Worm (Caenorhabditis elegans) whole organism, late embryonic: ENCODE data around the gene ZC204.12.

Experiments used
- C08G9.2 ChIP-seq: sonication (generic microtip); optimal IDR thresholded peaks from 2 replicates; lab custom pipeline; 2016; ENCODE audit warnings: mild to moderate bottlenecking, missing genetic modification characterization, moderate library complexity, missing compliant biosample characterization
- C38D4.7 ChIP-seq: fragments of 200-800 bp; sonication (Bioruptor generic); optimal IDR thresholded peaks from 2 replicates; lab custom pipeline; 2018; ENCODE audit warnings: mild to moderate bottlenecking, missing genetic modification characterization, moderate library complexity, missing compliant biosample characterization
- K02D7.2 ChIP-seq: sonication (generic microtip); optimal IDR thresholded peaks from 2 replicates; lab custom pipeline; 2017; ENCODE audit warnings: mild to moderate bottlenecking, missing genetic modification characterization, missing compliant biosample characterization
- T23F11.4 ChIP-seq: fragments of 200-800 bp; sonication (Bioruptor generic); optimal IDR thresholded peaks from 2 replicates; lab custom pipeline; 2018; ENCODE audit warnings: mild to moderate bottlenecking, missing genetic modification characterization, missing compliant biosample characterization
- Y22D7AL.16 ChIP-seq: sonication (generic microtip); optimal IDR thresholded peaks from 2 replicates; lab custom pipeline; 2016; ENCODE audit warnings: missing genetic modification characterization, missing compliant biosample characterization
- ceh-18 ChIP-seq: sonication (generic microtip); optimal IDR thresholded peaks from 2 replicates; lab custom pipeline; 2016; ENCODE audit warnings: missing genetic modification characterization, missing compliant biosample characterization
- ceh-19 ChIP-seq: fragments of 200-800 bp; sonication (Bioruptor generic); optimal IDR thresholded peaks from 2 replicates; lab custom pipeline; 2018; ENCODE audit warnings: mild to moderate bottlenecking, missing genetic modification characterization, missing compliant biosample characterization
- ceh-30 ChIP-seq: fragments of 150-350 bp; optimal IDR thresholded peaks from 2 replicates; lab custom pipeline; 2014; ENCODE audit warnings: missing biosample characterization, missing genetic modification characterization
- ceh-31 ChIP-seq: sonication (generic microtip); optimal IDR thresholded peaks from 2 replicates; lab custom pipeline; 2016; ENCODE audit warnings: missing genetic modification characterization, missing compliant biosample characterization
- ceh-34 ChIP-seq: sonication (generic microtip); optimal IDR thresholded peaks from 2 replicates; lab custom pipeline; 2016; ENCODE audit warnings: mild to moderate bottlenecking, missing genetic modification characterization, missing compliant biosample characterization
- ceh-48 ChIP-seq: sonication (generic microtip); optimal IDR thresholded peaks from 2 replicates; lab custom pipeline; 2016; ENCODE audit warnings: missing genetic modification characterization, inconsistent platforms, missing compliant biosample characterization
- ceh-6 ChIP-seq: fragments of 200-800 bp; sonication (Bioruptor generic); optimal IDR thresholded peaks from 2 replicates; lab custom pipeline; 2018; ENCODE audit warnings: mild to moderate bottlenecking, missing genetic modification characterization, missing compliant biosample characterization
- ceh-9 ChIP-seq: sonication (generic microtip); optimal IDR thresholded peaks from 2 replicates; lab custom pipeline; 2016; ENCODE audit warnings: mild to moderate bottlenecking, missing genetic modification characterization, inconsistent platforms, missing compliant biosample characterization
- che-1 ChIP-seq: sonication (generic microtip); optimal IDR thresholded peaks from 2 replicates; lab custom pipeline; 2016; ENCODE audit warnings: mild to moderate bottlenecking, missing genetic modification characterization, missing compliant biosample characterization
- dmd-4 ChIP-seq: sonication (generic microtip); optimal IDR thresholded peaks from 2 replicates; lab custom pipeline; 2016; ENCODE audit warnings: borderline replicate concordance, missing genetic modification characterization, missing compliant biosample characterization
- dve-1 ChIP-seq: sonication (generic microtip); optimal IDR thresholded peaks from 2 replicates; lab custom pipeline; 2017; ENCODE audit warnings: antibody characterized with exemption, mild to moderate bottlenecking, missing genetic modification characterization, missing compliant biosample characterization
- ets-4 ChIP-seq: sonication (generic microtip); optimal IDR thresholded peaks from 2 replicates; lab custom pipeline; 2016; ENCODE audit warnings: missing genetic modification characterization, missing compliant biosample characterization
- eyg-1 ChIP-seq: sonication (generic microtip); optimal IDR thresholded peaks from 2 replicates; lab custom pipeline; 2016; ENCODE audit warnings: missing genotype, missing genetic modification characterization, missing compliant biosample characterization
- fkh-6 ChIP-seq: sonication (generic microtip); optimal IDR thresholded peaks from 2 replicates; lab custom pipeline; 2016; ENCODE audit warnings: missing genetic modification characterization, missing compliant biosample characterization
- gmeb-2 ChIP-seq: sonication (generic microtip); optimal IDR thresholded peaks from 2 replicates; lab custom pipeline; 2016; ENCODE audit warnings: missing genetic modification characterization, inconsistent platforms, missing compliant biosample characterization
- hlh-13 ChIP-seq: fragments of 200-800 bp; sonication (Bioruptor generic); optimal IDR thresholded peaks from 2 replicates; lab custom pipeline; 2018; ENCODE audit warnings: mild to moderate bottlenecking, missing genetic modification characterization, missing compliant biosample characterization
- hlh-15 ChIP-seq: sonication (generic microtip); optimal IDR thresholded peaks from 2 replicates; lab custom pipeline; 2016; ENCODE audit warnings: missing genetic modification characterization, missing compliant biosample characterization
- hlh-6 ChIP-seq: sonication (generic microtip); optimal IDR thresholded peaks from 2 replicates; lab custom pipeline; 2016; ENCODE audit warnings: missing genotype, missing genetic modification characterization, missing compliant biosample characterization
- mec-3 ChIP-seq: sonication (generic microtip); optimal IDR thresholded peaks from 2 replicates; lab custom pipeline; 2016; ENCODE audit warnings: borderline replicate concordance, missing genetic modification characterization, missing compliant biosample characterization
- nhr-11 ChIP-seq: fragments of 150-350 bp; optimal IDR thresholded peaks from 2 replicates; lab custom pipeline; 2014; ENCODE audit warnings: missing biosample characterization, missing genetic modification characterization
- odd-2 ChIP-seq: sonication (generic microtip); optimal IDR thresholded peaks from 2 replicates; lab custom pipeline; 2017; ENCODE audit warnings: antibody characterized with exemption, mild to moderate bottlenecking, missing genetic modification characterization, missing compliant biosample characterization
- pag-3 ChIP-seq: sonication (generic microtip); optimal IDR thresholded peaks from 2 replicates; lab custom pipeline; 2016; ENCODE audit warnings: missing compliant biosample characterization, missing genetic modification characterization, borderline replicate concordance
- pha-2 ChIP-seq: sonication (generic microtip); optimal IDR thresholded peaks from 2 replicates; lab custom pipeline; 2017; ENCODE audit warnings: mild to moderate bottlenecking, missing genetic modification characterization, missing compliant biosample characterization
- pqm-1 ChIP-seq: sonication (generic microtip); optimal IDR thresholded peaks from 2 replicates; lab custom pipeline; 2016; ENCODE audit warnings: missing genetic modification characterization, missing compliant biosample characterization
- pros-1 ChIP-seq: fragments of 150-350 bp; optimal IDR thresholded peaks from 2 replicates; lab custom pipeline; 2014; ENCODE audit warnings: missing biosample characterization, missing genetic modification reagents, missing genetic modification characterization
- ref-2 ChIP-seq: sonication (generic microtip); optimal IDR thresholded peaks from 2 replicates; lab custom pipeline; 2016; ENCODE audit warnings: missing genetic modification characterization, missing compliant biosample characterization
- rnt-1 ChIP-seq: sonication (generic microtip); optimal IDR thresholded peaks from 2 replicates; lab custom pipeline; 2016; ENCODE audit warnings: missing genetic modification characterization, missing compliant biosample characterization
- sdc-2 ChIP-seq: sonication (generic microtip); optimal IDR thresholded peaks from 2 replicates; lab custom pipeline; 2016; ENCODE audit warnings: missing genotype, missing genetic modification characterization, missing compliant biosample characterization
- sox-4 ChIP-seq: sonication (generic microtip); optimal IDR thresholded peaks from 2 replicates; lab custom pipeline; 2017; ENCODE audit warnings: mild to moderate bottlenecking, missing genetic modification characterization, inconsistent platforms, missing compliant biosample characterization
- syd-9 ChIP-seq: sonication (generic microtip); optimal IDR thresholded peaks from 2 replicates; lab custom pipeline; 2016; ENCODE audit warnings: mild to moderate bottlenecking, missing genetic modification characterization, moderate library complexity, missing compliant biosample characterization
- tbx-2 ChIP-seq: sonication (generic microtip); optimal IDR thresholded peaks from 2 replicates; lab custom pipeline; 2016; ENCODE audit warnings: missing genetic modification characterization, missing compliant biosample characterization
- tbx-7 ChIP-seq: sonication (generic microtip); optimal IDR thresholded peaks from 2 replicates; lab custom pipeline; 2016; ENCODE audit warnings: missing genotype, missing genetic modification characterization, missing compliant biosample characterization
- ttx-3 ChIP-seq: sonication (generic microtip); optimal IDR thresholded peaks from 2 replicates; lab custom pipeline; 2016; ENCODE audit warnings: missing genetic modification reagents, missing genetic modification characterization, missing compliant biosample characterization
- unc-55 ChIP-seq: sonication (generic microtip); optimal IDR thresholded peaks from 2 replicates; lab custom pipeline; 2017; ENCODE audit warnings: missing biosample characterization, missing genetic modification reagents, missing genetic modification characterization
- unc-86 ChIP-seq: sonication (generic microtip); optimal IDR thresholded peaks from 2 replicates; lab custom pipeline; 2016; ENCODE audit warnings: missing genetic modification characterization, missing compliant biosample characterization
- ztf-16 ChIP-seq: sonication (generic microtip); optimal IDR thresholded peaks from 2 replicates; lab custom pipeline; 2017; ENCODE audit warnings: missing genetic modification characterization, missing compliant biosample characterization

Gene ZC204.12

ce11 chrII:1653397-1653796 lies 3.7 kb downstream of the ZC204.12 start, which contains the start of gene fbxb-15:
TSS of gene fbxb-15 (minus strand) at chrII:1653497.
- TF ChIP-seq ceh-31 (tag; lab: Kevin White, UChicago) (no peak), ref-2 (tag; lab: Kevin White, UChicago) (no peak), nhr-11 (tag; lab: Kevin White, UChicago) (no peak), T23F11.4 (no peak), syd-9 (tag; lab: Kevin White, UChicago) (no peak), pqm-1 (tag; lab: Kevin White, UChicago) (no peak), fkh-6 (tag; lab: Kevin White, UChicago) (no peak), dmd-4 (tag; lab: Kevin White, UChicago) (no peak), ceh-9 (tag; lab: Kevin White, UChicago) (no peak), ttx-3 (no peak), hlh-6 (no peak), ets-4 (tag; lab: Kevin White, UChicago) (no peak), odd-2 (tag; lab: Kevin White, UChicago) (no peak), ceh-19 (GFP tag; lab: Kevin White, UChicago) (no peak), mec-3 (no peak), dve-1 (no peak), eyg-1 (tag; lab: Kevin White, UChicago) (no peak)

ce11 chrII:1651804-1652203 lies 5.3 kb downstream of the ZC204.12 start, which contains the start of gene fbxb-16:
TSS of gene fbxb-16 (minus strand) at chrII:1651904.
- TF ChIP-seq unc-55: no peak
- no peak for TF ChIP-seq ceh-30 (tag; lab: Kevin White, UChicago)
- no peak for TF ChIP-seq rnt-1 (tag; lab: Kevin White, UChicago)
- no peak for TF ChIP-seq ceh-34 (tag; lab: Kevin White, UChicago)
- no peak for TF ChIP-seq unc-86 (tag; lab: Kevin White, UChicago)

- TF ChIP-seq ceh-34 (tag; lab: Kevin White, UChicago): no peak
- no peak for TF ChIP-seq T23F11.4
- no peak for TF ChIP-seq ttx-3
- no peak for TF ChIP-seq tbx-2
- no peak for TF ChIP-seq tbx-7 (tag; lab: Kevin White, UChicago)
- TF ChIP-seq C08G9.2 (tag; lab: Kevin White, UChicago): no peak
- TF ChIP-seq gmeb-2 (tag; lab: Kevin White, UChicago): no peak
- no peak for TF ChIP-seq che-1 (tag; lab: Kevin White, UChicago)
- no peak for TF ChIP-seq pha-2 (tag; lab: Kevin White, UChicago)
- no peak for TF ChIP-seq unc-55
- TF ChIP-seq hlh-15 (tag; lab: Kevin White, UChicago): no peak
- no peak for TF ChIP-seq hlh-6
- no peak for TF ChIP-seq ztf-16 (tag; lab: Kevin White, UChicago)
- TF ChIP-seq K02D7.2 (tag; lab: Kevin White, UChicago): no peak
- TF ChIP-seq sox-4 (tag; lab: Kevin White, UChicago): no peak
- TF ChIP-seq, all 69 proteins: peak for 0
These were observed 6.6 kb downstream of the ZC204.12 start, which contains the start of gene fbxb-20 for ce11 chrII:1650502-1650901. TSS of gene fbxb-20 (minus strand) at chrII:1650602.

- TF ChIP-seq tbx-2 (no peak), syd-9 (tag; lab: Kevin White, UChicago) (no peak), hlh-6 (no peak), ceh-18 (tag; lab: Kevin White, UChicago) (no peak), sdc-2 (tag; lab: Kevin White, UChicago) (no peak), K02D7.2 (tag; lab: Kevin White, UChicago) (no peak)
These were observed 8.3 kb downstream of the ZC204.12 start, which contains the start of gene fbxb-21 for ce11 chrII:1648768-1649167. TSS of gene fbxb-21 (minus strand) at chrII:1648868.

- no peak for TF ChIP-seq fkh-6 (tag; lab: Kevin White, UChicago)
- TF ChIP-seq Y22D7AL.16: no peak
- no peak for TF ChIP-seq hlh-13 (GFP tag; lab: Kevin White, UChicago)
- no peak for TF ChIP-seq pros-1 (tag; lab: Kevin White, UChicago)
- TF ChIP-seq K02D7.2 (tag; lab: Kevin White, UChicago): no peak
- no peak for TF ChIP-seq ceh-31 (tag; lab: Kevin White, UChicago)
- TF ChIP-seq dmd-4 (tag; lab: Kevin White, UChicago): no peak
- no peak for TF ChIP-seq ceh-6 (GFP tag; lab: Kevin White, UChicago)
- TF ChIP-seq T23F11.4: no peak
- no peak for TF ChIP-seq C38D4.7 (GFP tag; lab: Kevin White, UChicago)
- TF ChIP-seq hlh-15 (tag; lab: Kevin White, UChicago): no peak
- TF ChIP-seq pag-3 (tag; lab: Kevin White, UChicago): no peak
- no peak for TF ChIP-seq rnt-1 (tag; lab: Kevin White, UChicago)
- no peak for TF ChIP-seq unc-55
- no peak for TF ChIP-seq ceh-48 (tag; lab: Kevin White, UChicago)
These were observed 10.9 kb downstream of the ZC204.12 start, which contains the start of gene ZC204.17 for ce11 chrII:1646199-1646598. TSS of gene ZC204.17 (minus strand) at chrII:1646299.
